Worm (Caenorhabditis elegans) whole organism, L2 larva: ENCODE results near the gene C13A2.6.
"Not testable (repeated sequence)": the region's sequence is repeated elsewhere in the genome, so short reads cannot be mapped to it uniquely, and the experiment has no call there.

ENCODE experiments used
- C34F6.9 ChIP-seq: fragments of 150-350 bp; optimal IDR thresholded peaks from 2 replicates; lab custom pipeline; 2014; ENCODE audit warnings: missing biosample characterization, missing genetic modification characterization
- R02D3.7 ChIP-seq: fragments of 150-350 bp; optimal IDR thresholded peaks from 2 replicates; lab custom pipeline; 2014; ENCODE audit warnings: missing biosample characterization, missing genetic modification characterization
- Y55F3AM.14 ChIP-seq: fragments of 200-800 bp; sonication (Bioruptor generic); optimal IDR thresholded peaks from 2 replicates; lab custom pipeline; 2018; ENCODE audit warnings: mild to moderate bottlenecking, missing genetic modification characterization, missing compliant biosample characterization
- ZK546.5 ChIP-seq: sonication (generic microtip); optimal IDR thresholded peaks from 2 replicates; lab custom pipeline; 2017; ENCODE audit warnings: missing biosample characterization, missing genetic modification characterization
- alr-1 ChIP-seq: fragments of 150-350 bp; optimal IDR thresholded peaks from 2 replicates; lab custom pipeline; 2014; ENCODE audit warnings: missing biosample characterization, missing genetic modification characterization
- aly-2 ChIP-seq: fragments of 150-350 bp; optimal IDR thresholded peaks from 2 replicates; lab custom pipeline; 2014; ENCODE audit warnings: missing biosample characterization, missing genetic modification characterization
- ama-1 ChIP-seq: fragments of 150-350 bp; optimal IDR thresholded peaks from 2 replicates; lab custom pipeline; 2018; ENCODE audit warnings: inconsistent platforms
- blmp-1 ChIP-seq: sonication (generic microtip); optimal IDR thresholded peaks from 2 replicates; lab custom pipeline; 2017; ENCODE audit warnings: missing genetic modification characterization, mild to moderate bottlenecking, missing compliant biosample characterization, antibody characterized with exemption, moderate library complexity; ENCODE audit not compliant: insufficient read depth
- crh-2 ChIP-seq: sonication (generic microtip); optimal IDR thresholded peaks from 2 replicates; lab custom pipeline; 2017; ENCODE audit warnings: missing biosample characterization, missing genetic modification characterization
- egl-27 ChIP-seq: sonication (generic microtip); optimal IDR thresholded peaks from 3 replicates; lab custom pipeline; 2017; ENCODE audit warnings: missing biosample characterization, missing genetic modification reagents, missing genetic modification characterization
- elt-1 ChIP-seq: fragments of 150-350 bp; optimal IDR thresholded peaks from 2 replicates; lab custom pipeline; 2014; ENCODE audit warnings: missing biosample characterization, missing genetic modification characterization
- elt-3 ChIP-seq: sonication (generic microtip); optimal IDR thresholded peaks from 2 replicates; lab custom pipeline; 2017; ENCODE audit warnings: missing biosample characterization, missing genetic modification characterization
- fos-1 ChIP-seq: fragments of 150-350 bp; optimal IDR thresholded peaks from 2 replicates; lab custom pipeline; 2014; ENCODE audit warnings: missing biosample characterization, missing genetic modification characterization
- gmeb-1 ChIP-seq: fragments of 150-350 bp; optimal IDR thresholded peaks from 2 replicates; lab custom pipeline; 2014; ENCODE audit warnings: missing biosample characterization, missing genetic modification characterization
- lin-13 ChIP-seq: fragments of 150-350 bp; optimal IDR thresholded peaks from 2 replicates; lab custom pipeline; 2014; ENCODE audit warnings: missing biosample characterization, missing genetic modification reagents, missing genetic modification characterization
- lin-39 ChIP-seq: fragments of 150-350 bp; optimal IDR thresholded peaks from 2 replicates; lab custom pipeline; 2014; ENCODE audit warnings: missing biosample characterization, missing genetic modification reagents, missing genetic modification characterization
- lsy-2 ChIP-seq, 2 experiments: fragments of 150-350 bp in 1 of 2; sonication (generic microtip) in 1 of 2; optimal IDR thresholded peaks; 2 replicates each; lab custom pipeline; 2014 to 2017; ENCODE audit warnings: missing biosample characterization in 2 of 2, missing genetic modification characterization in 2 of 2
- mab-5 ChIP-seq: fragments of 150-350 bp; optimal IDR thresholded peaks from 2 replicates; lab custom pipeline; 2014; ENCODE audit warnings: missing biosample characterization, missing genetic modification characterization
- mbf-1 ChIP-seq: sonication (generic microtip); optimal IDR thresholded peaks from 2 replicates; lab custom pipeline; 2017; ENCODE audit warnings: missing biosample characterization, missing genetic modification characterization
- mdl-1 ChIP-seq, 2 experiments: fragments of 150-350 bp in 1 of 2; sonication (generic microtip) in 1 of 2; optimal IDR thresholded peaks; 2 replicates each; lab custom pipeline; 2017; ENCODE audit warnings: missing biosample characterization in 2 of 2, missing genetic modification characterization in 2 of 2
- nhr-10 ChIP-seq: sonication (generic microtip); optimal IDR thresholded peaks from 2 replicates; lab custom pipeline; 2017; ENCODE audit warnings: missing biosample characterization, missing genetic modification characterization
- nhr-11 ChIP-seq: fragments of 150-350 bp; optimal IDR thresholded peaks from 2 replicates; lab custom pipeline; 2014; ENCODE audit warnings: missing biosample characterization, missing genetic modification characterization
- nhr-21 ChIP-seq: fragments of 150-350 bp; optimal IDR thresholded peaks from 2 replicates; lab custom pipeline; 2014; ENCODE audit warnings: missing biosample characterization, missing genetic modification characterization
- nhr-23 ChIP-seq: fragments of 150-350 bp; optimal IDR thresholded peaks from 2 replicates; lab custom pipeline; 2014; ENCODE audit warnings: missing biosample characterization, missing genetic modification reagents, missing genetic modification characterization
- nhr-237 ChIP-seq: fragments of 150-350 bp; optimal IDR thresholded peaks from 2 replicates; lab custom pipeline; 2014; ENCODE audit warnings: missing biosample characterization, missing genetic modification characterization
- nhr-25 ChIP-seq: fragments of 150-350 bp; sonication (generic microtip); optimal IDR thresholded peaks from 3 replicates; lab custom pipeline; 2014; ENCODE audit warnings: missing biosample characterization, missing genetic modification characterization
- nhr-6 ChIP-seq: fragments of 150-350 bp; optimal IDR thresholded peaks from 2 replicates; lab custom pipeline; 2014; ENCODE audit warnings: missing biosample characterization, missing genetic modification characterization
- nhr-77 ChIP-seq: fragments of 150-350 bp; optimal IDR thresholded peaks from 2 replicates; lab custom pipeline; 2014; ENCODE audit warnings: missing biosample characterization, missing genetic modification characterization
- skn-1 ChIP-seq: sonication (generic microtip); optimal IDR thresholded peaks from 2 replicates; lab custom pipeline; 2017; ENCODE audit warnings: missing biosample characterization, missing genetic modification characterization
- snpc-4 ChIP-seq: fragments of 150-350 bp; optimal IDR thresholded peaks from 2 replicates; lab custom pipeline; 2014; ENCODE audit warnings: missing biosample characterization, missing genetic modification characterization
- unc-39 ChIP-seq: fragments of 150-350 bp; optimal IDR thresholded peaks from 2 replicates; lab custom pipeline; 2014; ENCODE audit warnings: missing biosample characterization, missing genetic modification characterization
- unc-55 ChIP-seq: fragments of 150-350 bp; sonication (generic microtip); optimal IDR thresholded peaks from 3 replicates; lab custom pipeline; 2014; ENCODE audit warnings: missing biosample characterization, missing genetic modification reagents, missing genetic modification characterization
- unc-62 ChIP-seq: fragments of 150-350 bp; optimal IDR thresholded peaks from 2 replicates; lab custom pipeline; 2014; ENCODE audit warnings: missing biosample characterization, missing genetic modification reagents, missing genetic modification characterization
- ztf-1 ChIP-seq: fragments of 200-800 bp; sonication (Bioruptor generic); conservative IDR thresholded peaks from 2 replicates; pipeline ENCODE4 v1.3.6; 2022; ENCODE audit warnings: missing genetic modification characterization, missing compliant biosample characterization
- ztf-11 ChIP-seq: sonication (generic microtip); optimal IDR thresholded peaks from 2 replicates; lab custom pipeline; 2017; ENCODE audit warnings: missing biosample characterization, missing genetic modification characterization
- ztf-4 ChIP-seq: fragments of 150-350 bp; optimal IDR thresholded peaks from 2 replicates; lab custom pipeline; 2014; ENCODE audit warnings: missing biosample characterization, missing genetic modification characterization

The C13A2.6 gene

ce11 chrV:7297263-7297662, 27.8 kb downstream of the C13A2.6 start, which contains the start of gene srj-32:
TSS of gene srj-32 (minus strand) at chrV:7297363.
- TF ChIP-seq unc-39 (no peak), elt-1 (tag; lab: Kevin White, UChicago) (no peak), C34F6.9 (no peak), aly-2 (tag; lab: Kevin White, UChicago) (no peak), mab-5 (tag; lab: Kevin White, UChicago) (no peak), lin-39 (tag; lab: Kevin White, UChicago) (no peak), ztf-11 (tag; lab: Kevin White, UChicago) (no peak), nhr-21 (tag; lab: Kevin White, UChicago) (no peak), ztf-4 (tag; lab: Kevin White, UChicago) (no peak), snpc-4 (no peak), lsy-2 (tag; optimal IDR thresholded peaks at IDR 0.05; lab: Kevin White, UChicago) (no peak), nhr-77 (tag; lab: Kevin White, UChicago) (no peak), ama-1 (lab: Kevin White, UChicago) (no peak), unc-62 (GFP tag; lab: Kevin White, UChicago) (no peak)
- TF ChIP-seq, all 48 proteins: peak for 0

ce11 chrV:7298463-7298862, 29.0 kb downstream of the C13A2.6 start, which contains the start of gene F07G11.3:
TSS of gene F07G11.3 (plus strand) at chrV:7298763.
- no peak for TF ChIP-seq unc-62 (GFP tag; lab: Kevin White, UChicago)
- no peak for TF ChIP-seq aly-2 (tag; lab: Kevin White, UChicago)
- no peak for TF ChIP-seq nhr-10 (tag; lab: Kevin White, UChicago)

- not testable (repeated sequence) for TF ChIP-seq lsy-2 (tag; optimal IDR thresholded peaks at IDR 0.05; lab: Kevin White, UChicago); fos-1 (tag; lab: Kevin White, UChicago); crh-2 (tag; lab: Kevin White, UChicago)
Measured at ce11 chrV:7304506-7304905, 35.0 kb downstream of the C13A2.6 start, which contains the start of gene F07G11.2. TSS of gene F07G11.2 (plus strand) at chrV:7304806.

DNA sequence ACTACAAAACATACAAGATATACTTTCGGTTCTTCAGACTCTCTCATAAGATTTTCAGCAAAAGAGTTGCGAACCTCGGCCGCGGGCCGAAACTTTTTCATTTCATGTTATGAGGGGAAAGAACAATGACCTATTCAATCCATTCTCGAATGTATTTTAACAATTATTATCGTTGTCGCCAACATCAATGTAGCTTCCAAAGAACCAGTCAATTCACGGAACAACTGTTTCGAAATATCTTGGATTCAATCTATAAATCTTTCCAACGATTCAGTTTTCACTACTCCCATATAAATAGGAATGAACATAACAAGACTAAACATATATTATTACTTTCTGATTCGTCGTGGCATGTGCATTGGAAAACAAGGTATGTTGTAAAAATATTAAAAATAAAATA, 37.6 kb downstream of the C13A2.6 start, which contains the start of gene F07G11.1:
Gene F07G11.1 (plus strand): TSS at position 301 of the 400 bp plus-strand sequence.
- TF ChIP-seq ztf-4 (tag; lab: Kevin White, UChicago) (no peak), ztf-1 (GFP tag; lab: Robert Waterston, UW) (no peak), nhr-21 (tag; lab: Kevin White, UChicago) (no peak), lin-13 (GFP tag; lab: Kevin White, UChicago) (no peak), lin-39 (tag; lab: Kevin White, UChicago) (no peak), fos-1 (tag; lab: Kevin White, UChicago) (no peak), unc-39 (no peak), mbf-1 (tag; lab: Kevin White, UChicago) (no peak), blmp-1 (tag; lab: Kevin White, UChicago) (no peak), nhr-237 (tag; lab: Kevin White, UChicago) (no peak), elt-3 (no peak)

ce11 chrV:7313233-7313632, 43.7 kb downstream of the C13A2.6 start, which contains the start of gene srx-6:
TSS of gene srx-6 (minus strand) at chrV:7313333.
- TF ChIP-seq mdl-1 (tag; optimal IDR thresholded peaks at IDR 0.05; lab: Kevin White, UChicago) = no peak
- no peak for TF ChIP-seq alr-1 (tag; lab: Kevin White, UChicago)
- TF ChIP-seq mbf-1 (tag; lab: Kevin White, UChicago) = no peak
- no peak for TF ChIP-seq ZK546.5 (tag; lab: Kevin White, UChicago)
- no peak for TF ChIP-seq nhr-6 (tag; lab: Kevin White, UChicago)
- TF ChIP-seq nhr-11 = no peak
- no peak for TF ChIP-seq Y55F3AM.14 (GFP tag; lab: Kevin White, UChicago)
- TF ChIP-seq fos-1 (tag; lab: Kevin White, UChicago) = no peak

DNA sequence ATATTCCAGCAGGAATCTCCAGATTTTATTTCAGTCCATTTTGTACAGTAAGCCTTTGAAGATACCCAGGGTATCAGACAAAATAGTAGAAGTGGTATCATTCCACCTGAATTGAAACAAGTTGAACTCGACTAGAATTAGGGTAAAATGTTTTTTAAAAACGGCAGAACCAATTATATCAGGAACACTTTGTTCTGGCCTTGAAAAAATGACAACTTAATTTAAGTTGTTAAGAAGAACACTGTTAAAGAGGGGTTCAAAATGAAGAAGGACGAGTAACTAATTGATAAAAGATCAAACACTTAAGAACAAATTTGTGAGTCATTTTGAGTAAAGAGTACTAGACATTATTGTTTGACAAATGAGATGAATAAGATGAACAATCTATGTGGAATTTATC, 51.4 kb downstream of the C13A2.6 start, which contains the start of gene lmd-4:
Gene lmd-4 (minus strand): TSS at position 101 of the 400 bp plus-strand sequence.
- TF ChIP-seq nhr-25 (tag; lab: Kevin White, UChicago) (no peak), mab-5 (tag; lab: Kevin White, UChicago) (no peak), nhr-23 (tag; lab: Kevin White, UChicago) (no peak), nhr-10 (tag; lab: Kevin White, UChicago) (no peak), R02D3.7 (tag; lab: Kevin White, UChicago) (no peak), gmeb-1 (no peak), nhr-11 (no peak), unc-55 (no peak), nhr-77 (tag; lab: Kevin White, UChicago) (no peak), unc-39 (no peak), elt-3 (no peak), alr-1 (tag; lab: Kevin White, UChicago) (no peak), mdl-1 (tag; optimal IDR thresholded peaks at IDR 0.05; lab: Kevin White, UChicago) (no peak), egl-27 (no peak), nhr-6 (tag; lab: Kevin White, UChicago) (no peak), skn-1 (tag; lab: Kevin White, UChicago) (no peak), ztf-11 (tag; lab: Kevin White, UChicago) (no peak)
